Fruit fly (Drosophila melanogaster) whole organism, embryonic: ENCODE results near the gene Noc2.

ENCODE experiments used
- B-H2 ChIP-seq: fragments of 200-800 bp; sonication (Bioruptor generic); optimal IDR thresholded peaks from 2 replicates; lab custom pipeline; 2018; ENCODE audit warnings: missing biosample characterization, mild to moderate bottlenecking, missing genetic modification characterization
- CG10267 ChIP-seq: fragments of 200-800 bp; sonication (Bioruptor generic); optimal IDR thresholded peaks from 2 replicates; lab custom pipeline; 2018; ENCODE audit warnings: missing biosample characterization, mild to moderate bottlenecking, missing genetic modification characterization, moderate library complexity
- CG10565 ChIP-seq: fragments of 200-800 bp; sonication (Bioruptor generic); optimal IDR thresholded peaks from 3 replicates; lab custom pipeline; 2016; ENCODE audit warnings: missing biosample characterization, mild to moderate bottlenecking, missing genetic modification characterization
- CG12769 ChIP-seq: fragments of 200-800 bp; sonication (Bioruptor generic); optimal IDR thresholded peaks from 2 replicates; lab custom pipeline; 2019; ENCODE audit warnings: missing biosample characterization, mild to moderate bottlenecking, missing genetic modification characterization, moderate library complexity
- CG14050 ChIP-seq: fragments of 200-800 bp; sonication (Bioruptor generic); IDR thresholded peaks from 3 replicates; pipeline ENCODE4 v1.3.6; 2022; ENCODE audit warnings: missing biosample characterization, missing genetic modification characterization
- CG14667 ChIP-seq: fragments of 200-800 bp; sonication (Bioruptor generic); IDR thresholded peaks from 2 replicates; pipeline ENCODE4 v1.3.6; 2022; ENCODE audit warnings: missing biosample characterization, missing genetic modification characterization
- CG14860 ChIP-seq: fragments of 200-800 bp; sonication (Bioruptor generic); IDR thresholded peaks from 3 replicates; pipeline ENCODE4 v1.3.6; 2022; ENCODE audit warnings: missing biosample characterization, missing genetic modification characterization; ENCODE audit not compliant: partially characterized antibody
- CG15514 ChIP-seq: fragments of 200-800 bp; sonication (Bioruptor generic); optimal IDR thresholded peaks from 3 replicates; lab custom pipeline; 2017; ENCODE audit warnings: missing biosample characterization, missing genetic modification characterization, mild to moderate bottlenecking, moderate library complexity, missing genetic modification reagents
- CG2120 ChIP-seq: fragments of 200-800 bp; sonication (Bioruptor generic); optimal IDR thresholded peaks from 3 replicates; lab custom pipeline; 2016; ENCODE audit warnings: missing biosample characterization, missing genetic modification characterization
- CG2129 ChIP-seq: fragments of 200-800 bp; sonication (Bioruptor generic); IDR thresholded peaks from 2 replicates; pipeline ENCODE4 v1.3.6; 2022; ENCODE audit warnings: missing biosample characterization, missing genetic modification characterization; ENCODE audit not compliant: partially characterized antibody
- CG30020 ChIP-seq: fragments of 200-800 bp; optimal IDR thresholded peaks from 2 replicates; lab custom pipeline; 2019; ENCODE audit warnings: missing biosample characterization, mild to moderate bottlenecking, missing genetic modification characterization, moderate library complexity
- CG32532 ChIP-seq: fragments of 200-800 bp; sonication (Bioruptor generic); IDR thresholded peaks from 2 replicates; pipeline ENCODE4 v1.3.6; 2022; ENCODE audit warnings: missing biosample characterization, missing genetic modification characterization
- CG34376 ChIP-seq: fragments of 200-800 bp; sonication (Bioruptor generic); optimal IDR thresholded peaks from 2 replicates; lab custom pipeline; 2018; ENCODE audit warnings: missing biosample characterization, mild to moderate bottlenecking, missing genetic modification characterization
- CG42726 ChIP-seq: fragments of 200-800 bp; sonication (Bioruptor generic); IDR thresholded peaks from 2 replicates; pipeline ENCODE4 v1.3.6; 2022; ENCODE audit warnings: missing biosample characterization, missing genetic modification characterization; ENCODE audit not compliant: partially characterized antibody
- CG7745 ChIP-seq: fragments of 200-800 bp; sonication (Bioruptor generic); optimal IDR thresholded peaks from 2 replicates; lab custom pipeline; 2018; ENCODE audit warnings: missing biosample characterization, mild to moderate bottlenecking, missing genetic modification characterization, moderate library complexity
- CG9727 ChIP-seq: fragments of 200-800 bp; sonication (Bioruptor generic); optimal IDR thresholded peaks from 3 replicates; lab custom pipeline; 2017; ENCODE audit warnings: missing biosample characterization, mild to moderate bottlenecking, missing genetic modification characterization
- D19B ChIP-seq: fragments of 200-800 bp; sonication (Bioruptor generic); optimal IDR thresholded peaks from 2 replicates; lab custom pipeline; 2017; ENCODE audit warnings: missing biosample characterization, mild to moderate bottlenecking, missing genetic modification characterization
- Dll ChIP-seq: fragments of 200-800 bp; sonication (Bioruptor generic); IDR thresholded peaks from 4 replicates; pipeline ENCODE4 v1.3.6; 2022; ENCODE audit warnings: missing biosample characterization, missing genetic modification characterization; ENCODE audit not compliant: partially characterized antibody
- Dp ChIP-seq: fragments of 200-800 bp; sonication (Bioruptor generic); optimal IDR thresholded peaks from 2 replicates; lab custom pipeline; 2018; ENCODE audit warnings: missing biosample characterization, mild to moderate bottlenecking, missing genetic modification characterization, moderate library complexity
- E2f2 ChIP-seq: fragments of 200-800 bp; sonication (Bioruptor generic); IDR thresholded peaks from 2 replicates; pipeline ENCODE4 v1.3.6; 2022; ENCODE audit warnings: missing biosample characterization, missing genetic modification characterization
- Fer1 ChIP-seq: fragments of 200-800 bp; sonication (Bioruptor generic); optimal IDR thresholded peaks from 2 replicates; lab custom pipeline; 2017; ENCODE audit warnings: missing biosample characterization, mild to moderate bottlenecking, missing genetic modification characterization
- HmgZ ChIP-seq: fragments of 200-800 bp; sonication (Bioruptor generic); optimal IDR thresholded peaks from 2 replicates; lab custom pipeline; 2018; ENCODE audit warnings: missing biosample characterization, mild to moderate bottlenecking, missing genetic modification characterization
- Myb ChIP-seq: fragments of 200-800 bp; sonication (Bioruptor generic); optimal IDR thresholded peaks from 2 replicates; lab custom pipeline; 2016; ENCODE audit warnings: missing biosample characterization, missing genetic modification characterization
- Opbp ChIP-seq: fragments of 200-800 bp; sonication (Bioruptor generic); IDR thresholded peaks from 3 replicates; pipeline ENCODE4 v1.3.6; 2022; ENCODE audit warnings: missing biosample characterization, missing genetic modification characterization; ENCODE audit not compliant: partially characterized antibody
- Rfx ChIP-seq: fragments of 200-800 bp; sonication (Bioruptor generic); IDR thresholded peaks from 2 replicates; pipeline ENCODE4 v1.3.6; 2022; ENCODE audit warnings: missing biosample characterization, missing genetic modification characterization
- Sry-δ ChIP-seq: fragments of 200-800 bp; sonication (Bioruptor generic); optimal IDR thresholded peaks from 2 replicates; lab custom pipeline; 2016; ENCODE audit warnings: missing biosample characterization, missing genetic modification characterization
- TFAM ChIP-seq: fragments of 200-800 bp; sonication (Bioruptor generic); optimal IDR thresholded peaks from 2 replicates; lab custom pipeline; 2017; ENCODE audit warnings: missing biosample characterization, missing genetic modification characterization, inconsistent platforms
- Trl ChIP-seq, 3 experiments: fragments of >200 bp in 2 of 3; fragments of 200-800 bp in 1 of 3; sonication (Bioruptor generic) in 1 of 3; optimal IDR thresholded peaks; 2 replicates in 1 of 3; 3 replicates in 2 of 3; lab custom pipeline; 2016 to 2017; ENCODE audit warnings: missing biosample characterization in 1 of 3, missing genetic modification characterization in 1 of 3
- Xbp1 ChIP-seq: fragments of 200-800 bp; sonication (Bioruptor generic); optimal IDR thresholded peaks from 3 replicates; lab custom pipeline; 2016; ENCODE audit warnings: missing biosample characterization, mild to moderate bottlenecking, missing genetic modification characterization
- Xrp1 ChIP-seq: fragments of 200-800 bp; sonication (Bioruptor generic); IDR thresholded peaks from 2 replicates; pipeline ENCODE4 v1.3.6; 2022; ENCODE audit warnings: missing biosample characterization, missing genetic modification characterization
- ato ChIP-seq: fragments of 200-800 bp; sonication (Bioruptor generic); IDR thresholded peaks from 2 replicates; pipeline ENCODE4 v1.3.6; 2022; ENCODE audit warnings: missing biosample characterization, missing genetic modification characterization; ENCODE audit not compliant: partially characterized antibody
- croc ChIP-seq: fragments of 200-800 bp; sonication (Bioruptor generic); conservative IDR thresholded peaks from 3 replicates; pipeline ENCODE4 v1.3.6; 2022; ENCODE audit warnings: missing biosample characterization, missing genetic modification characterization
- exex ChIP-seq: fragments of 200-800 bp; sonication (Bioruptor generic); optimal IDR thresholded peaks from 4 replicates; lab custom pipeline; 2018; ENCODE audit warnings: missing biosample characterization, mild to moderate bottlenecking, missing genetic modification characterization, moderate library complexity
- hb ChIP-seq: fragments of 200-800 bp; sonication (Bioruptor generic); IDR thresholded peaks from 3 replicates; pipeline ENCODE4 v1.3.6; 2022; ENCODE audit warnings: missing biosample characterization, missing genetic modification characterization; ENCODE audit not compliant: partially characterized antibody
- hbn ChIP-seq: fragments of 200-800 bp; sonication (Bioruptor generic); IDR thresholded peaks from 2 replicates; pipeline ENCODE4 v1.3.6; 2022; ENCODE audit warnings: missing biosample characterization, missing genetic modification characterization; ENCODE audit not compliant: partially characterized antibody
- knrl ChIP-seq: fragments of 200-800 bp; sonication (Bioruptor generic); IDR thresholded peaks from 3 replicates; pipeline ENCODE4 v1.3.6; 2022; ENCODE audit warnings: missing biosample characterization, missing genetic modification characterization; ENCODE audit not compliant: partially characterized antibody
- mirr ChIP-seq: fragments of 200-800 bp; sonication (Bioruptor generic); optimal IDR thresholded peaks from 3 replicates; lab custom pipeline; 2018; ENCODE audit warnings: missing biosample characterization, mild to moderate bottlenecking, missing genetic modification characterization
- onecut ChIP-seq: fragments of 200-800 bp; sonication (Bioruptor generic); IDR thresholded peaks from 2 replicates; pipeline ENCODE4 v1.3.6; 2022; ENCODE audit warnings: missing biosample characterization, missing genetic modification characterization
- seq ChIP-seq: fragments of 200-800 bp; sonication (Bioruptor generic); IDR thresholded peaks from 2 replicates; pipeline ENCODE4 v1.3.6; 2022; ENCODE audit warnings: missing biosample characterization, missing genetic modification characterization
- sima ChIP-seq: fragments of 200-800 bp; sonication (Bioruptor generic); optimal IDR thresholded peaks from 2 replicates; lab custom pipeline; 2016; ENCODE audit warnings: missing biosample characterization, missing genetic modification characterization
- sob ChIP-seq: fragments of 200-800 bp; sonication (Bioruptor generic); IDR thresholded peaks from 2 replicates; pipeline ENCODE4 v1.3.6; 2022; ENCODE audit warnings: missing biosample characterization, missing genetic modification characterization
- sug ChIP-seq: fragments of 200-800 bp; optimal IDR thresholded peaks from 2 replicates; lab custom pipeline; 2019; ENCODE audit warnings: missing biosample characterization, mild to moderate bottlenecking, missing genetic modification characterization, moderate library complexity
- tna ChIP-seq: fragments of 200-800 bp; sonication (Bioruptor generic); IDR thresholded peaks from 2 replicates; pipeline ENCODE4 v1.3.6; 2022; ENCODE audit warnings: missing biosample characterization, missing genetic modification characterization; ENCODE audit not compliant: partially characterized antibody
- twi ChIP-seq: fragments of 200-800 bp; optimal IDR thresholded peaks from 2 replicates; lab custom pipeline; 2019; ENCODE audit warnings: missing biosample characterization, mild to moderate bottlenecking, missing genetic modification characterization, moderate library complexity
- tx ChIP-seq: fragments of 200-800 bp; sonication (Bioruptor generic); optimal IDR thresholded peaks from 2 replicates; lab custom pipeline; 2016; ENCODE audit warnings: missing biosample characterization, missing genetic modification characterization
- zen2 ChIP-seq: fragments of 200-800 bp; sonication (Bioruptor generic); IDR thresholded peaks from 3 replicates; pipeline ENCODE4 v1.3.6; 2022; ENCODE audit warnings: missing biosample characterization, missing genetic modification characterization; ENCODE audit not compliant: partially characterized antibody

The Noc2 gene

dm6 chr2L:21141714-21142500, 21.5 kb upstream of the Noc2 start, which contains the start of gene Dap160 (continued):
- TF ChIP-seq Xrp1 (GFP tag; lab: Robert Waterston, UW) (no peak), tx (GFP tag; lab: Kevin White, UChicago) (no peak), CG2129 (GFP tag; lab: Robert Waterston, UW) (peak; percentile 28; the same call in 1 of the 2 replicates), HmgZ (tag; lab: Kevin White, UChicago) (peak; percentile 34), Fer1 (GFP tag; lab: Kevin White, UChicago) (peak; percentile 41), CG10267 (peak; percentile 89), Dll (GFP tag; lab: Robert Waterston, UW) (peak; percentile 72), onecut (GFP tag; lab: Robert Waterston, UW) (peak; percentile 79), E2f2 (peak; percentile 60), CG9727 (GFP tag; lab: Kevin White, UChicago) (no peak), hb (GFP tag; lab: Robert Waterston, UW) (peak; percentile 63; the same call in 1 of the 3 replicates), Xbp1 (GFP tag; lab: Kevin White, UChicago) (peak; percentile 17), CG32532 (GFP tag; lab: Robert Waterston, UW) (peak; percentile 49; the same call in 1 of the 2 replicates), sug (tag; lab: Kevin White, UChicago) (peak; percentile 5), CG14667 (GFP tag; lab: Robert Waterston, UW) (no peak), Sry-δ (GFP tag; lab: Kevin White, UChicago) (peak; percentile 50), CG14050 (GFP tag; lab: Robert Waterston, UW) (no peak), B-H2 (GFP tag; lab: Kevin White, UChicago) (peak; percentile 8), CG42726 (GFP tag; lab: Robert Waterston, UW) (peak; percentile 84), TFAM (GFP tag; lab: Kevin White, UChicago) (no peak), CG30020 (peak; percentile 10), Dp (GFP tag; lab: Kevin White, UChicago) (peak; percentile 54), CG14860 (GFP tag; lab: Robert Waterston, UW) (peak; percentile 48; the same call in 1 of the 3 replicates), Rfx (GFP tag; lab: Robert Waterston, UW) (peak; percentile 52; the same call in 1 of the 2 replicates), CG12769 (tag; lab: Kevin White, UChicago) (no peak), hbn (GFP tag; lab: Robert Waterston, UW) (peak; percentile 67), knrl (GFP tag; lab: Robert Waterston, UW) (peak; percentile 68), zen2 (peak; percentile 50; the same call in 1 of the 3 replicates), sima (GFP tag; lab: Kevin White, UChicago) (no peak), croc (GFP tag; lab: Robert Waterston, UW) (no peak), Trl (optimal IDR thresholded peaks at IDR 0.05; lab: Kevin White, UChicago) (peak; percentile 80 to 89), Trl (GFP tag; optimal IDR thresholded peaks at IDR 0.05; lab: Kevin White, UChicago) (no peak), CG2120 (GFP tag; lab: Kevin White, UChicago) (peak; percentile 51), seq (GFP tag; lab: Robert Waterston, UW) (peak; percentile 29; the same call in 1 of the 2 replicates), Opbp (GFP tag; lab: Robert Waterston, UW) (peak; percentile 82; the same call in 2 of the 3 replicates), CG7745 (tag; lab: Kevin White, UChicago) (no peak), CG10565 (GFP tag; lab: Kevin White, UChicago) (no peak), twi (tag; lab: Kevin White, UChicago) (no peak), D19B (no peak), tna (GFP tag; lab: Robert Waterston, UW) (peak; percentile 59; the same call in 1 of the 2 replicates), sob (GFP tag; lab: Robert Waterston, UW) (peak; percentile 59; the same call in 1 of the 2 replicates), CG34376 (GFP tag; lab: Kevin White, UChicago) (peak; percentile 51), Myb (peak; percentile 92), exex (tag; lab: Kevin White, UChicago) (peak; percentile 39), CG15514 (GFP tag; lab: Kevin White, UChicago) (peak; percentile 82), ato (peak; percentile 49; the same call in 1 of the 2 replicates), mirr (peak; percentile 24)
